Worm (Caenorhabditis elegans) whole organism, L4 larva: Measurements from ENCODE around the gene gly-3.

ENCODE experiments used
- nhr-25 ChIP-seq: sonication (generic microtip); optimal IDR thresholded peaks from 2 replicates; lab custom pipeline; 2017; ENCODE audit warnings: missing genetic modification characterization, mild to moderate bottlenecking, missing compliant biosample characterization, antibody characterized with exemption, moderate library complexity, borderline replicate concordance; ENCODE audit not compliant: insufficient read depth
- nhr-28 ChIP-seq: fragments of 150-350 bp; optimal IDR thresholded peaks from 2 replicates; lab custom pipeline; 2014; ENCODE audit warnings: missing biosample characterization, missing genetic modification characterization
- spr-3 ChIP-seq: fragments of 200-800 bp; sonication (Bioruptor generic); optimal IDR thresholded peaks from 2 replicates; lab custom pipeline; 2018; ENCODE audit warnings: mild to moderate bottlenecking, missing genetic modification characterization, missing compliant biosample characterization
- unc-130 ChIP-seq: sonication (generic microtip); optimal IDR thresholded peaks from 2 replicates; lab custom pipeline; 2016; ENCODE audit warnings: missing genetic modification reagents, missing genetic modification characterization, missing compliant biosample characterization
- unc-62 ChIP-seq, 3 experiments: fragments of 150-350 bp in 1 of 3; sonication (generic microtip); optimal IDR thresholded peaks in 2 of 3; peaks in 1 of 3; 1 replicate in 1 of 3; 2 replicates in 2 of 3; lab custom pipeline; 2014 to 2017; ENCODE audit warnings: missing biosample characterization in 3 of 3, missing genetic modification characterization in 3 of 3, missing genetic modification reagents in 3 of 3, missing genotype in 1 of 3

DNA sequence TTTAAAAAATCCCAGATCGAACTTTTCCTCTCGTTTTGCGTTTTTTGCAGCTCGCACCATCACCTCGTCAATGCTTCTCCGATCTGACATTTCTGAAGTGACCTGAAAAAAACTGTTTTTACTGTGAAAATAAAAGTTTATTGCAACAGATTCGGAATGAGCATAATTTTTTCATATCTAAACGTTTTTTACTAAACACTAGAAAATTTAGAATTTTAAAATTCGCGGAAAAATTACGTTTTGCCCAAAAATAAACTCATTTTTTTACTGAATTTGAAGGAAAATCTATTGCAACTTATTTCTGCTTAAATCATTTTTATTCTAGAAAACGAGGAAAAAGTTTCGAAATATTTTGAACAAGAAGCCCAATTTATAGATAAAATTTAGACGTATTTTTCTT, 34.7 kb downstream of the gly-3 start, which contains the start of gene ZK688.9:
- TF ChIP-seq spr-3 (no peak), nhr-28 (no peak), unc-130 (no peak), unc-62 (GFP tag; optimal IDR thresholded peaks at IDR 0.05 in 1 of 2; lab: Kevin White, UChicago) (no peak), unc-62 (tag; optimal IDR thresholded peaks at IDR 0.05; lab: Kevin White, UChicago) (no peak), nhr-25 (tag; lab: Kevin White, UChicago) (no peak)
